Worm (Caenorhabditis elegans) whole organism, L4 larva: ENCODE data around the gene seb-3.
A peak's percentile ranks its signal among the peaks of the same experiment; 100 is the strongest.

Experiments used
- D1046.2 ChIP-seq: fragments of 200-800 bp; sonication (Bioruptor generic); IDR thresholded peaks from 2 replicates; pipeline ENCODE4 v1.3.6; 2022; ENCODE audit warnings: missing genetic modification characterization, missing compliant biosample characterization
- F37D6.2 ChIP-seq: sonication (generic microtip); optimal IDR thresholded peaks from 2 replicates; lab custom pipeline; 2016; ENCODE audit warnings: mild to moderate bottlenecking, missing genetic modification characterization, missing compliant biosample characterization
- F49E8.2 ChIP-seq: sonication (generic microtip); optimal IDR thresholded peaks from 2 replicates; lab custom pipeline; 2016; ENCODE audit warnings: missing compliant biosample characterization, mild to moderate bottlenecking, missing genetic modification characterization, borderline replicate concordance
- R02D3.7 ChIP-seq: fragments of 150-350 bp; sonication (generic microtip); optimal IDR thresholded peaks from 3 replicates; lab custom pipeline; 2014; ENCODE audit warnings: missing biosample characterization, missing genetic modification characterization
- Y75B8A.6 ChIP-seq: fragments of 200-800 bp; sonication (Bioruptor generic); IDR thresholded peaks from 2 replicates; pipeline ENCODE4 v1.3.6; 2022; ENCODE audit warnings: missing genetic modification reagents, missing genetic modification characterization, missing compliant biosample characterization
- ZK337.2 ChIP-seq: fragments of 200-800 bp; sonication (Bioruptor generic); IDR thresholded peaks from 2 replicates; pipeline ENCODE4 v1.3.6; 2022; ENCODE audit warnings: missing genetic modification reagents, missing genetic modification characterization, missing compliant biosample characterization
- ZK546.5 ChIP-seq, 2 experiments: sonication (generic microtip); optimal IDR thresholded peaks; 2 replicates each; lab custom pipeline; 2017; ENCODE audit warnings: missing biosample characterization in 2 of 2, missing genetic modification characterization in 2 of 2
- aha-1 ChIP-seq: fragments of 150-350 bp; peaks from one replicate; lab custom pipeline; 2014; ENCODE audit warnings: missing biosample characterization, missing genetic modification characterization
- aly-2 ChIP-seq: sonication (generic microtip); optimal IDR thresholded peaks from 2 replicates; lab custom pipeline; 2018; ENCODE audit warnings: missing biosample characterization, missing genetic modification characterization
- ceh-20 ChIP-seq: fragments of 200-800 bp; sonication (Bioruptor generic); IDR thresholded peaks from 2 replicates; pipeline ENCODE4 v1.3.6; 2022; ENCODE audit warnings: missing genetic modification reagents, missing genetic modification characterization, missing compliant biosample characterization
- ceh-28 ChIP-seq: fragments of 150-350 bp; optimal IDR thresholded peaks from 2 replicates; lab custom pipeline; 2014; ENCODE audit warnings: missing biosample characterization, missing genetic modification reagents, missing genetic modification characterization
- ceh-44 ChIP-seq: fragments of 200-800 bp; sonication (Bioruptor generic); IDR thresholded peaks from 2 replicates; pipeline ENCODE4 v1.3.6; 2022; ENCODE audit warnings: missing genetic modification reagents, missing genetic modification characterization, missing compliant biosample characterization
- ceh-82 ChIP-seq: sonication (generic microtip); optimal IDR thresholded peaks from 2 replicates; lab custom pipeline; 2017; ENCODE audit warnings: missing biosample characterization, missing genetic modification characterization
- cey-2 ChIP-seq: sonication (generic microtip); optimal IDR thresholded peaks from 3 replicates; lab custom pipeline; 2017; ENCODE audit warnings: missing genetic modification characterization, mild to moderate bottlenecking, missing compliant biosample characterization, antibody characterized with exemption, borderline replicate concordance; ENCODE audit not compliant: insufficient read depth
- ctbp-1 ChIP-seq: fragments of 200-800 bp; sonication (Bioruptor generic); IDR thresholded peaks from 2 replicates; pipeline ENCODE4 v1.3.6; 2022; ENCODE audit warnings: missing genetic modification reagents, missing genetic modification characterization, missing compliant biosample characterization
- daf-12 ChIP-seq: fragments of 150-350 bp; optimal IDR thresholded peaks from 2 replicates; lab custom pipeline; 2014; ENCODE audit warnings: missing biosample characterization, missing genetic modification reagents, missing genetic modification characterization
- daf-16 ChIP-seq, 3 experiments: sonication (generic microtip); optimal IDR thresholded peaks; 2 replicates each; lab custom pipeline; 2016 to 2017; ENCODE audit warnings: missing genetic modification characterization in 3 of 3, missing genetic modification reagents in 3 of 3, mild to moderate bottlenecking in 2 of 3, missing compliant biosample characterization in 2 of 3, missing biosample characterization in 1 of 3, moderate library complexity in 1 of 3
- dmd-6 ChIP-seq: fragments of 200-800 bp; sonication (Bioruptor generic); IDR thresholded peaks from 2 replicates; pipeline ENCODE4 v1.3.6; 2022; ENCODE audit warnings: missing genetic modification reagents, missing genetic modification characterization, missing compliant biosample characterization
- dmd-8 ChIP-seq: fragments of 200-800 bp; sonication (Bioruptor generic); IDR thresholded peaks from 2 replicates; pipeline ENCODE4 v1.3.6; 2022; ENCODE audit warnings: missing genetic modification characterization, missing compliant biosample characterization
- fkh-10 ChIP-seq: fragments of 150-350 bp; optimal IDR thresholded peaks from 2 replicates; lab custom pipeline; 2014; ENCODE audit warnings: missing biosample characterization, missing genetic modification reagents, missing genetic modification characterization
- fos-1 ChIP-seq: fragments of 150-350 bp; optimal IDR thresholded peaks from 2 replicates; lab custom pipeline; 2014; ENCODE audit warnings: missing biosample characterization, missing genetic modification characterization
- hlh-11 ChIP-seq: fragments of 200-800 bp; sonication (Bioruptor generic); optimal IDR thresholded peaks from 2 replicates; lab custom pipeline; 2018; ENCODE audit warnings: mild to moderate bottlenecking, missing genetic modification characterization, missing compliant biosample characterization
- jun-1 ChIP-seq: fragments of 150-350 bp; optimal IDR thresholded peaks from 2 replicates; lab custom pipeline; 2014; ENCODE audit warnings: missing biosample characterization, missing genetic modification reagents, missing genetic modification characterization
- lin-1 ChIP-seq: fragments of 200-800 bp; sonication (Bioruptor generic); IDR thresholded peaks from 2 replicates; pipeline ENCODE4 v1.3.6; 2022; ENCODE audit warnings: missing genetic modification reagents, missing genetic modification characterization, missing compliant biosample characterization
- lin-13 ChIP-seq: fragments of 150-350 bp; optimal IDR thresholded peaks from 2 replicates; lab custom pipeline; 2014; ENCODE audit warnings: missing biosample characterization, missing genetic modification reagents, missing genetic modification characterization
- lin-38 ChIP-seq: fragments of 200-800 bp; sonication (Bioruptor generic); IDR thresholded peaks from 2 replicates; pipeline ENCODE4 v1.3.6; 2022; ENCODE audit warnings: missing genetic modification reagents, missing genetic modification characterization, missing compliant biosample characterization
- lir-3 ChIP-seq: sonication (generic microtip); optimal IDR thresholded peaks from 2 replicates; lab custom pipeline; 2016; ENCODE audit warnings: mild to moderate bottlenecking, missing genetic modification characterization, missing compliant biosample characterization
- lsy-2 ChIP-seq, 2 experiments: fragments of 150-350 bp in 1 of 2; sonication (generic microtip) in 1 of 2; optimal IDR thresholded peaks; 2 replicates each; lab custom pipeline; 2014 to 2017; ENCODE audit warnings: missing biosample characterization in 2 of 2, missing genetic modification characterization in 2 of 2
- madf-9 ChIP-seq: fragments of 200-800 bp; sonication (Bioruptor generic); conservative IDR thresholded peaks from 2 replicates; pipeline ENCODE4 v1.3.6; 2022; ENCODE audit warnings: missing genetic modification reagents, missing genetic modification characterization, missing compliant biosample characterization
- mdl-1 ChIP-seq, 2 experiments: fragments of 150-350 bp in 1 of 2; sonication (generic microtip) in 1 of 2; optimal IDR thresholded peaks; 2 replicates each; lab custom pipeline; 2014 to 2017; ENCODE audit warnings: missing biosample characterization in 2 of 2, missing genetic modification characterization in 2 of 2
- mdt-29 ChIP-seq: fragments of 200-800 bp; sonication (Bioruptor generic); IDR thresholded peaks from 2 replicates; pipeline ENCODE4 v1.3.6; 2022; ENCODE audit warnings: missing genetic modification reagents, missing genetic modification characterization, missing compliant biosample characterization
- mep-1 ChIP-seq: fragments of 150-350 bp; sonication (generic microtip); optimal IDR thresholded peaks from 3 replicates; lab custom pipeline; 2014; ENCODE audit warnings: missing biosample characterization, missing genetic modification characterization
- mxl-3 ChIP-seq: fragments of 200-800 bp; sonication (Bioruptor generic); optimal IDR thresholded peaks from 2 replicates; lab custom pipeline; 2018; ENCODE audit warnings: mild to moderate bottlenecking, missing genetic modification characterization, missing compliant biosample characterization
- nhr-11 ChIP-seq: fragments of 150-350 bp; optimal IDR thresholded peaks from 2 replicates; lab custom pipeline; 2014; ENCODE audit warnings: missing biosample characterization, missing genetic modification characterization
- nhr-237 ChIP-seq: sonication (generic microtip); optimal IDR thresholded peaks from 2 replicates; lab custom pipeline; 2017; ENCODE audit warnings: missing biosample characterization, missing genetic modification characterization
- nhr-6 ChIP-seq: fragments of 150-350 bp; optimal IDR thresholded peaks from 2 replicates; lab custom pipeline; 2014; ENCODE audit warnings: missing biosample characterization, missing genetic modification characterization
- nhr-76 ChIP-seq: fragments of 150-350 bp; optimal IDR thresholded peaks from 2 replicates; lab custom pipeline; 2014; ENCODE audit warnings: missing biosample characterization, missing genetic modification characterization
- php-3 ChIP-seq: fragments of 200-800 bp; sonication (Bioruptor generic); IDR thresholded peaks from 2 replicates; pipeline ENCODE4 v1.3.6; 2022; ENCODE audit warnings: missing genetic modification reagents, missing genetic modification characterization, missing compliant biosample characterization
- set-16 ChIP-seq: fragments of 200-800 bp; sonication (Bioruptor generic); IDR thresholded peaks from 2 replicates; pipeline ENCODE4 v1.3.6; 2022; ENCODE audit warnings: missing genetic modification reagents, missing genetic modification characterization, missing compliant biosample characterization
- skn-1 ChIP-seq: fragments of 150-350 bp; optimal IDR thresholded peaks from 2 replicates; lab custom pipeline; 2014; ENCODE audit warnings: missing biosample characterization, missing genetic modification characterization
- snpc-1.2 ChIP-seq: fragments of 200-800 bp; sonication (Bioruptor generic); IDR thresholded peaks from 2 replicates; pipeline ENCODE4 v1.3.6; 2022; ENCODE audit warnings: missing genetic modification reagents, missing genetic modification characterization, missing compliant biosample characterization
- tag-97 ChIP-seq: fragments of 200-800 bp; sonication (Bioruptor generic); IDR thresholded peaks from 2 replicates; pipeline ENCODE4 v1.3.6; 2022; ENCODE audit warnings: missing genetic modification characterization, missing compliant biosample characterization
- unc-62 ChIP-seq, 3 experiments: fragments of 150-350 bp in 1 of 3; sonication (generic microtip); optimal IDR thresholded peaks in 2 of 3; peaks in 1 of 3; 1 replicate in 1 of 3; 2 replicates in 2 of 3; lab custom pipeline; 2014 to 2017; ENCODE audit warnings: missing biosample characterization in 3 of 3, missing genetic modification characterization in 3 of 3, missing genetic modification reagents in 3 of 3, missing genotype in 1 of 3
- zfp-2 ChIP-seq: sonication (generic microtip); optimal IDR thresholded peaks from 2 replicates; lab custom pipeline; 2016; ENCODE audit warnings: mild to moderate bottlenecking, missing genetic modification characterization, missing compliant biosample characterization
- zfp-3 ChIP-seq: fragments of 200-800 bp; sonication (Bioruptor generic); conservative IDR thresholded peaks from 2 replicates; pipeline ENCODE4 v1.3.6; 2022; ENCODE audit warnings: missing genetic modification reagents, missing genetic modification characterization, missing compliant biosample characterization
- ztf-11 ChIP-seq: fragments of 150-350 bp; optimal IDR thresholded peaks from 2 replicates; lab custom pipeline; 2014; ENCODE audit warnings: missing biosample characterization, missing genetic modification characterization

The seb-3 gene

DNA sequence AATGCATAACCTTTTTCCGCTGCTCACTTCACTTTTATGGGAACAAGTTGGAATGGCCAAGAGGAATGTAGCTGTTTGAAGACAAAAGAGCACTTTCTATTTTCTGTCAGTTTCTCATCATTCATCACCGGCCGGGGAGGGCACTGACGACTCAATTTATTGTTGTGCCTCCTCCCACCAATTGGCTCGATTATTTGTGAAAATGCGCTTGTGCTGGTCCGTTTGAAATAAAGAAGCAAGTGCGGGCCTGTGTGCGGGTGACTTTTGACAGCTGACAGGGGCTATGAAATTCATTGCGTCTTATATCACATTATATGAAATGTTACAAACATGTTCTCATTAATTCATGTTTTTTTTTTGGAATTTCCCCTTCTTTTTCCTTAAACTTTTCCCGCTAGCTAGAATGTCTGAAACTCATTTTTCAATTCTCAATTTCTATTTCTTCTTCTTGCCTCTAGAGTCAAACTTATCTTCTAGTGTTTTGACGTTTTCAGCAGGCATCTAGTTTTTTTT lies 12.1 kb upstream of the seb-3 start:
- TF ChIP-seq daf-16 (GFP tag; optimal IDR thresholded peaks at IDR 0.05; lab: Kevin White, UChicago): peak in 1 of 2 experiments; percentile 21
- TF ChIP-seq daf-16 (tag; optimal IDR thresholded peaks at IDR 0.05; lab: Kevin White, UChicago): no peak
- TF ChIP-seq mdl-1 (tag; optimal IDR thresholded peaks at IDR 0.05; lab: Kevin White, UChicago): no peak
- no peak for TF ChIP-seq daf-12 (tag; lab: Kevin White, UChicago)
- TF ChIP-seq unc-62 (GFP tag; optimal IDR thresholded peaks at IDR 0.05 in 1 of 2; lab: Kevin White, UChicago): peak in 1 of 2 experiments; percentile 94
- no peak for TF ChIP-seq unc-62 (tag; optimal IDR thresholded peaks at IDR 0.05; lab: Kevin White, UChicago)
- no peak for TF ChIP-seq snpc-1.2 (GFP tag; lab: Robert Waterston, UW)
- no peak for TF ChIP-seq lir-3
- TF ChIP-seq lsy-2 (tag; optimal IDR thresholded peaks at IDR 0.05; lab: Kevin White, UChicago): no peak
- TF ChIP-seq hlh-11 (tag; lab: Kevin White, UChicago): peak; percentile 29
- TF ChIP-seq tag-97: no peak
- no peak for TF ChIP-seq Y75B8A.6 (GFP tag; lab: Robert Waterston, UW)
- no peak for TF ChIP-seq nhr-237 (tag; lab: Kevin White, UChicago)

DNA sequence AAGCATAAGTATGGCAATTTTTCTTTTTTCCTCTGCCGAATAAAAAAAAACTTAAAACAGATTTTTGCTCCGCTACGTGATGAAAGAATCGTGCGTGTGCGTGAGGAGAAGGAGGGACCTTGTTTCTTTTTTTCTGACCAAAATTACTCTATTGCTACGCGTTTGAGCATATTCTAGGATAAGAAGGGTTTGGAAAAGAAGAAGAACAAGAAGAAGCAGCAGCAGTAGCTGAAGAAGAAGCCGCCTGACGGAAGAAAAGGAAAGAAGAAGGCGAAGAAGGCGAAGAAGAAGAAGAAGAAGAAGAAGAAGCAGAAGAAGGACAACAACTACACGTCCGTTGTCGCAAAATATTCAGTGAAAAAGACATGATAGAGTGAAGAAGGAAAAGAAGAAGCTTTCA lies 10.0 kb upstream of the seb-3 start:
- TF ChIP-seq set-16 (GFP tag; lab: Robert Waterston, UW) (peak; percentile 36; the same call in 1 of the 2 replicates), fkh-10 (GFP tag; lab: Kevin White, UChicago) (peak; percentile 74), dmd-6 (GFP tag; lab: Robert Waterston, UW) (no peak)
- TF ChIP-seq, all 104 proteins: peak for 2

DNA sequence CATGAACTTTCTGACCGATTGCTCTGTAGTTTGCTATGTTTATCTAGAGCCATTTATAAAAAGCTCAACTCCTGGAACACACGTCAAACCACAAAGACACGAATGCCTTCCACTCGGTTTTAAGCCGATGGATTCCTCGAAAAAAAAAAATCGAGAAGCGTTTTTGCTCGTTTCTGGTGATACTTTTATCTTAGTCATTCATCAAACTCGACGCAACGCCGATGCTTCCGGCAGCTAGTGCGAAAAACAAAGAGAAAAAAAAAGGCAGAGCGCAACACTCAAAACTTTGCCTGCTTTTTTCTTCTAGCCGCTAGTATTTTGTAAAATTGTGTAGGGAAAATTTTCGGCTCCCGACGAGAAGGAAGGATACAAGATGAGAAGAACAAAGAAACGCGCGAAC lies 1.5 kb downstream of the seb-3 start:
- no peak for TF ChIP-seq ctbp-1 (GFP tag; lab: Robert Waterston, UW)
- no peak for TF ChIP-seq D1046.2 (GFP tag; lab: Robert Waterston, UW)
- TF ChIP-seq tag-97: no peak
- no peak for TF ChIP-seq ceh-44 (GFP tag; lab: Robert Waterston, UW)
- no peak for TF ChIP-seq fos-1 (tag; lab: Kevin White, UChicago)
- TF ChIP-seq F37D6.2 (tag; lab: Kevin White, UChicago): no peak
- no peak for TF ChIP-seq ceh-28 (tag; lab: Kevin White, UChicago)
- no peak for TF ChIP-seq lin-1
- TF ChIP-seq mxl-3 (GFP tag; lab: Kevin White, UChicago): no peak
- TF ChIP-seq lin-13 (GFP tag; lab: Kevin White, UChicago): no peak
- no peak for TF ChIP-seq php-3 (GFP tag; lab: Robert Waterston, UW)
- no peak for TF ChIP-seq set-16 (GFP tag; lab: Robert Waterston, UW)
- TF ChIP-seq nhr-6: no peak
- TF ChIP-seq aha-1 (tag; lab: Kevin White, UChicago): peak; percentile 50
- TF ChIP-seq F49E8.2 (tag; lab: Kevin White, UChicago): no peak
- no peak for TF ChIP-seq nhr-11 (tag; lab: Kevin White, UChicago)
- TF ChIP-seq ceh-82: no peak
- no peak for TF ChIP-seq ztf-11 (tag; lab: Kevin White, UChicago)
- no peak for TF ChIP-seq cey-2
- no peak for TF ChIP-seq ZK546.5 (tag; optimal IDR thresholded peaks at IDR 0.05; lab: Kevin White, UChicago)
- peak; percentile 56; the same call in 1 of the 2 replicates for TF ChIP-seq ceh-20 (GFP tag; lab: Robert Waterston, UW)
- TF ChIP-seq ZK337.2 (GFP tag; lab: Robert Waterston, UW): no peak
- TF ChIP-seq mdt-29 (GFP tag; lab: Robert Waterston, UW): no peak
- no peak for TF ChIP-seq zfp-2 (tag; lab: Kevin White, UChicago)
- TF ChIP-seq unc-62 (GFP tag; optimal IDR thresholded peaks at IDR 0.05 in 1 of 2; lab: Kevin White, UChicago): peak in 1 of 2 experiments; percentile 93
- no peak for TF ChIP-seq unc-62 (tag; optimal IDR thresholded peaks at IDR 0.05; lab: Kevin White, UChicago)
- no peak for TF ChIP-seq jun-1 (tag; lab: Kevin White, UChicago)
- no peak for TF ChIP-seq dmd-8 (GFP tag; lab: Robert Waterston, UW)
- TF ChIP-seq lsy-2 (tag; optimal IDR thresholded peaks at IDR 0.05; lab: Kevin White, UChicago): peak in 1 of 2 experiments; percentile 26
- no peak for TF ChIP-seq zfp-3
- no peak for TF ChIP-seq skn-1
- TF ChIP-seq madf-9 (GFP tag; lab: Robert Waterston, UW): no peak
- TF ChIP-seq nhr-76 (tag; lab: Kevin White, UChicago): no peak
- TF ChIP-seq R02D3.7 (tag; lab: Kevin White, UChicago): no peak
- peak; percentile 16 for TF ChIP-seq mep-1 (tag; lab: Kevin White, UChicago)
- TF ChIP-seq dmd-6 (GFP tag; lab: Robert Waterston, UW): no peak
- no peak for TF ChIP-seq mdl-1 (tag; optimal IDR thresholded peaks at IDR 0.05; lab: Kevin White, UChicago)
- no peak for TF ChIP-seq lin-38 (GFP tag; lab: Robert Waterston, UW)
- no peak for TF ChIP-seq aly-2 (tag; lab: Kevin White, UChicago)
